Fruit fly (Drosophila melanogaster): ENCODE data around the gene CG3808.

The CG3808 gene

DNA sequence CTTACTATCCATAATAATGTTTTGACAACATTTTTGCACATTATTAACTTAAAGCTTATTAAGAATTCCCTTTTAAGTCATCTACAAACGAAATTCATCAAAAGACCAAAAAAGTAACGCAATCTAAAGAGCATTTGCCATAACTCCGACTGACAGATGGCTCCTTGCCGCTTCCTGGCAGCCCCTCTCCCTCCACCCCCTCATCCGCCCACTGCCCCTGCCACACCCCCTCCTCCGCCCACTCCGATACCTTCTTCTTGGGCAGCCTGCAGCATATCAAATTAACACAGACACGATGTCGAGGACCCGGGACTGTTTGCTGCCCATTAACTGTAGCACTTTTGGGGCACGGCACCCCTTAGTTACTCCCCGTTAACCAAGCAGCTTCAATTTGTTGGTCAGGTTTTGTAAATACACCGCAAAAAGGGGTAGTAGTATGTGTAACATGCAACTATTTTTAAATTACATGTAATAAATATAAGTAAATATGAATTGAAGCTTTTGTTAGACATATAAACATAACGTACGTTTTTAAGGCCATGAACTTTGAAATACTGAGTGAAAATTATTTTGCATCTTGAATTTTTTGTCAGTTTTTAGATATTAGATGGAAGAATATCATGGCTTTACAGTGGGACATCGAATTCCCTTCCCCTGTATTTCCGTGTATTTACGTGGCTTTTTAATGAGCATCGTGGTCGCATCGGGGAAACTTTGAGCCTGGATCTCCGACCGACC is 34.9 kb upstream of the CG3808 start:
- no peak for TF ChIP-seq CG17801 (GFP tag; optimal IDR thresholded peaks at IDR 0.05; ENCODE audit: partially characterized antibody)

DNA sequence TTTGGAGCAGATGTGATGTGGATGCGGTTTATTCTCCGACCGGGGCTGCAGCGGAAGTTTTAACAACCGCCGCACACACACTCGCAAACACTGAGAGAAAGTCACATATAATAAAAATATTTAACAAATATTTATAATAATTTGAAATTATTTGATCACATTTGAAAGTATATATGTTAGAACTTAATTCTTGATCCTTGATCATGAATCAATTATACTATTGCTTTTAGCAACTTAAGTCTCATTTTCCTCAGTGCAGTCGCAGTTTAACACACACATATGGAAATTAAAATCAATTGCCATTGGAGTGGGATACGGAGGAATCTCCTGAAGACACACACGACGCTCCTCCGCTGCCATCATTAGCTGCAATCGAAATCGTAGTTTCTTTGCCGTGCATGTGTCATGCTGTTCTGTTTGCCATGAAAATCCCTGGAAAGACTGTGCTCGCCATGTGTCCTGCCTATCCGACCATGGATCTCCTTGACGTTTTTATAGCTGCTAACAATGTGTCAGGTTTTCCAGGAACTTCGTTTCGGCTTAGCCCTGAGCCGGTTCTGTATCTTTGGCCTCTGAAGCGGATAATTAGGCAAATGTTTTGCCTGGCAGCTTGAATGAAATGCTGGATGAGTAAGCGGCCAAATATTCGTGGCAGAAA is 32.9 kb upstream of the CG3808 start:
- no peak for TF ChIP-seq CG17801 (GFP tag; optimal IDR thresholded peaks at IDR 0.05; ENCODE audit: partially characterized antibody)

dm6 chr3L:19032676-19033075 is 32.3 kb upstream of the CG3808 start:
- no peak for TF ChIP-seq CG17801 (GFP tag; optimal IDR thresholded peaks at IDR 0.05; ENCODE audit: partially characterized antibody)

- no peak for TF ChIP-seq CG17801 (GFP tag; optimal IDR thresholded peaks at IDR 0.05; ENCODE audit: partially characterized antibody)
Measured at dm6 chr3L:19031858-19032257, 31.4 kb upstream of the CG3808 start.

dm6 chr3L:19027172-19027571 is 26.8 kb upstream of the CG3808 start:
- no peak for TF ChIP-seq CG17801 (GFP tag; optimal IDR thresholded peaks at IDR 0.05; ENCODE audit: partially characterized antibody)

dm6 chr3L:19024800-19025199 is 24.4 kb upstream of the CG3808 start:
- TF ChIP-seq CG17801 (GFP tag; optimal IDR thresholded peaks at IDR 0.05; ENCODE audit: partially characterized antibody) = no peak

DNA sequence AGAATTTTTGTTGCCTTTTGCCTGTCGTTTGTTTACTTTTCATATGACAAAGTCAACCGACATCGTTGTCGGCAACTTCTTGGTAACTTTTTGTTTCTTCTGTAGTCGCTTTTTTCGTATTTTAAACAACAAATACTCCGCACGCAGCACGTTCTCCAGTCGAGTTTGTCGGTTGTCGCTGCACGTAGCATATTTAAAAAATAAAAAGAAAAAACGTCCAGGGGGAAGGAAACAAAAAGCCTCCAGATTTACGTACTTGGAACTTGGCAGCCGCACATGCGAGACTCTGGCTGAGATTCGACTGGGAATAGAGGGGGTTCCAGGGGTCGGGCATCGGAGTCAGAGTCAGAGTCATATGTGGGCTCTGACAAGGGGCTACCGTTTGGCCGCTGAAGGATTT is 21.3 kb upstream of the CG3808 start:
- no peak for TF ChIP-seq CG17801 (GFP tag; optimal IDR thresholded peaks at IDR 0.05; ENCODE audit: partially characterized antibody)

DNA sequence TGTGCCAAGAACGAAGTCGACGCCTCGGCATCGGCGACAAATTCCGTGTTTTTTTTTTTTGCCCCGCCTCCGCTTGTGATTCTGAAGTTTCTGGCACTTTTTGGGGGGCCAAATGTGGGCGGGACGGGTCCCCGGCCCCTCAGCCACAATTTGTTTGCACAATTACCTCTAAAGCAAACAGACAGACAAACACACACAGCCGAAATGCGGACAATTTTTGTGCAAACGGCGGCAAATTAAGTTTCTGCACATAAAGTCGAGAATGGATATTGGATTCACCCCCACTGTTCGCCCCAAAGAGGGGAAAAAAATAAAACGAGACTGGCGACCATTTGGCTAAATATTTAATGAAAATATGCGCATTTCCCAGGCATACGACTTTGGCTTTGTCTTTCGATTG is 20.1 kb upstream of the CG3808 start:
- no peak for TF ChIP-seq CG17801 (GFP tag; optimal IDR thresholded peaks at IDR 0.05; ENCODE audit: partially characterized antibody)

dm6 chr3L:19019308-19019749 is 18.9 kb upstream of the CG3808 start:
- TF ChIP-seq CG17801 (GFP tag; optimal IDR thresholded peaks at IDR 0.05; ENCODE audit: partially characterized antibody) = no peak

DNA sequence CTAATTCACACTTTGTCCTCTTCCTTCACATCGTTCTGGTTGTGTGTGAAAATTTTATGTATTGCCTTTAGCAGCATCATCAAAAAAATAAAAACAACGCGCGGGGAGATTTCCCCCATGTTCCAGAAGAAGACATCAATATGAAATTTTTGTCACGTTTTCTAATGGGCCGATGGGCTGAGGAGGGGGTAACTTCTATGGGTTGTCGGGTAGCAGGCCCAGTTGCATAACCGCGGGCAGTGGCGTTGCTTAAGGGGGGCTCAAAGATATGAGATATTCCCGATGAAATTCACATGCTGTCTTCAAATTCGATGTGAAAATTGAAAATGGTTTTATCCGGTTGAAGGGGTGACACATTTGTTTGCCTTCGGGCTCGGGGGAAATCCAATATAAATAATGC is 18.0 kb upstream of the CG3808 start:
- no peak for TF ChIP-seq CG17801 (GFP tag; optimal IDR thresholded peaks at IDR 0.05; ENCODE audit: partially characterized antibody)

- no peak for TF ChIP-seq CG17801 (GFP tag; optimal IDR thresholded peaks at IDR 0.05; ENCODE audit: partially characterized antibody)
Measured at dm6 chr3L:19016805-19017161, 16.4 kb upstream of the CG3808 start.

DNA sequence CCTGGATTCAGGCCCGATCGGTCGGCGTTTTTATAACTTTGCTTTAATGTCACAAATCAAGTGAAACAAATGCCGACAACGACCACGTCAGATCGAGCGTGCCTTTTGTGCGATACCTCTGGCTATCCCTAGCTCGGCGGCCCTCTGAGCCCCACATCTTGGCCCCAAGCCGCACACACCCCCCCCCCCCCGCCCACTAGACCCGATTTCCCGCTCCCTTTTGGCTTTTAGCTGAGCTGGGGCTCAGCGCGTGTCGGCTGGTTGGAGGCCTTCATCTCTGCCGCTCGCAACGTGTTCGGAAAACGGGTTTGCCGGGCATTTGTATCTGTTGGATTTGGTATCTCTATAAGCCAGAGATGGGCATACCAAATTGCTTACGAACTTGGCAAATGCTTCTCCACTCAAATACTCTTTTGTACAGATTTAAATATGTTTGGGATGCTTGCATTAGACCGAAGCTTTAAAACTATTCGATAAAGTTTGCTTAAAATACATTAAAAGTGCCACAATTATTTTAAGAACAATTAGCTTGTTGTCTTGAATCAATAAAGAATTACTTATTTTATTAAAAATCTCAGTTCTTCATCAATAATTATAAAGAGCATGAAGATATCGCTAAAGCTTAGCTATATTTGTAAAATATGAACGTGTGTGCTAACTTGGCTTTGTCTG is 15.9 kb upstream of the CG3808 start:
- no peak for TF ChIP-seq CG17801 (GFP tag; optimal IDR thresholded peaks at IDR 0.05; ENCODE audit: partially characterized antibody)

DNA sequence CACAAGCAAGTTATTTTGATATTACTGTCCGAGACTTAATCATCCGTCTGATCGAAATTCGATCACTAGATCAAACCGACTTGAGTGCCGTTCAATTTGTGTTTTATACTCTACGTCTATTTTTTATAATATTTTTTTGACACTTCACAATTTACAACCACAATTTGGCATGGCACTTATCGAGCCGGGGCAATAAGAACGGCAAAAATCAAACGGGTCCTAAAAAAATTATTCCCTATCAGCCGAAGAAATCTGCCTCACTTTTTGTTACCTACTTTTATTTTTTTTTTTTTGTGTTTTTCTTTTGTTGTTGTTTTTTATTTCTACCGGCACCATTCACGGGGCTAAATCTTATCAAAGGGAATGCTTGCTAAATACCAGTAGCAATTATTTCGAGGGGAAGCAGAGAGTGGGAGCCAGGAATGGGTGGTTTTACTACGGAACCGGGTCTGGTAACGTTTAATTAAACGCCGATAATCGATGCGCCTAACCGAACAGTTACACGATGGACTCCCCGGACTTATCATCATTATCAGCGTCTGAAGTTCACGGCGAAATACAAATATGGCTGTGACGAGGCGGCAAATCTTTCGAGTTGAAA is 15.1 kb upstream of the CG3808 start:
- TF ChIP-seq CG17801 (GFP tag; optimal IDR thresholded peaks at IDR 0.05; ENCODE audit: partially characterized antibody) = no peak

dm6 chr3L:19014802-19015201 is 14.4 kb upstream of the CG3808 start:
- no peak for TF ChIP-seq CG17801 (GFP tag; optimal IDR thresholded peaks at IDR 0.05; ENCODE audit: partially characterized antibody)

dm6 chr3L:19014090-19014489 is 13.7 kb upstream of the CG3808 start:
- TF ChIP-seq CG17801 (GFP tag; optimal IDR thresholded peaks at IDR 0.05; ENCODE audit: partially characterized antibody) = no peak
